Fruit fly (Drosophila melanogaster) whole organism, embryonic: ENCODE results near the gene CG43291.
A peak's percentile ranks its signal among the peaks of the same experiment; 100 is the strongest.

Source experiments
- Asciz ChIP-seq: fragments of 200-800 bp; sonication (Bioruptor generic); optimal IDR thresholded peaks from 2 replicates; lab custom pipeline; 2017; ENCODE audit warnings: missing biosample characterization, mild to moderate bottlenecking, missing genetic modification characterization, missing genetic modification reagents
- Atf3 ChIP-seq: fragments of 200-800 bp; sonication (Bioruptor generic); optimal IDR thresholded peaks from 3 replicates; lab custom pipeline; 2016; ENCODE audit warnings: missing biosample characterization, missing genetic modification characterization
- Awh ChIP-seq: fragments of 200-800 bp; sonication (Bioruptor generic); IDR thresholded peaks from 2 replicates; pipeline ENCODE4, ENCODE4 v1.3.6; 2022; ENCODE audit warnings: missing biosample characterization, missing genetic modification characterization
- B-H2 ChIP-seq: fragments of 200-800 bp; sonication (Bioruptor generic); optimal IDR thresholded peaks from 2 replicates; lab custom pipeline; 2018; ENCODE audit warnings: missing biosample characterization, mild to moderate bottlenecking, missing genetic modification characterization
- CG10321 ChIP-seq: fragments of 200-800 bp; sonication (Bioruptor generic); IDR thresholded peaks from 2 replicates; pipeline ENCODE4 v1.3.6; 2022; ENCODE audit warnings: missing biosample characterization, missing genetic modification characterization
- CG10366 ChIP-seq: fragments of 200-800 bp; sonication (Bioruptor generic); IDR thresholded peaks from 2 replicates; pipeline ENCODE4 v1.3.6; 2022; ENCODE audit warnings: missing biosample characterization, missing genetic modification characterization
- CG10979 ChIP-seq: fragments of 200-800 bp; sonication (Bioruptor generic); optimal IDR thresholded peaks from 2 replicates; lab custom pipeline; 2018; ENCODE audit warnings: missing biosample characterization, mild to moderate bottlenecking, missing genetic modification characterization, moderate library complexity
- CG12659 ChIP-seq: fragments of 200-800 bp; sonication (Bioruptor generic); optimal IDR thresholded peaks from 3 replicates; lab custom pipeline; 2017; ENCODE audit warnings: mild to moderate bottlenecking, missing biosample characterization, missing genetic modification reagents, missing genetic modification characterization
- CG13123 ChIP-seq: fragments of 200-800 bp; sonication (Bioruptor generic); optimal IDR thresholded peaks from 2 replicates; lab custom pipeline; 2016; ENCODE audit warnings: missing biosample characterization, missing genetic modification characterization
- CG14014 ChIP-seq: fragments of 200-800 bp; sonication (Bioruptor generic); IDR thresholded peaks from 2 replicates; pipeline ENCODE4 v1.3.6; 2022; ENCODE audit warnings: missing biosample characterization, missing genetic modification characterization
- CG15073 ChIP-seq: fragments of 200-800 bp; sonication (Bioruptor generic); optimal IDR thresholded peaks from 2 replicates; lab custom pipeline; 2016; ENCODE audit warnings: missing biosample characterization, missing genetic modification characterization
- CG18599 ChIP-seq: fragments of 200-800 bp; sonication (Bioruptor generic); optimal IDR thresholded peaks from 3 replicates; lab custom pipeline; 2017; ENCODE audit warnings: missing biosample characterization, missing genetic modification characterization, mild to moderate bottlenecking, moderate library complexity, missing genetic modification reagents
- CG31441 ChIP-seq: fragments of 200-800 bp; sonication (Bioruptor generic); IDR thresholded peaks from 2 replicates; pipeline ENCODE4 v1.3.6; 2022; ENCODE audit warnings: missing biosample characterization, missing genetic modification characterization
- CG32772 ChIP-seq: fragments of 200-800 bp; sonication (Bioruptor generic); IDR thresholded peaks from 2 replicates; pipeline ENCODE4 v1.3.6; 2022; ENCODE audit warnings: missing biosample characterization, missing genetic modification characterization
- CG3281 ChIP-seq: fragments of 200-800 bp; sonication (Bioruptor generic); optimal IDR thresholded peaks from 3 replicates; lab custom pipeline; 2017; ENCODE audit warnings: missing biosample characterization, mild to moderate bottlenecking, missing genetic modification characterization
- CG34224 ChIP-seq: fragments of 200-800 bp; sonication (Bioruptor generic); IDR thresholded peaks from 3 replicates; pipeline ENCODE4 v1.3.6; 2022; ENCODE audit warnings: missing biosample characterization, missing genetic modification characterization; ENCODE audit not compliant: partially characterized antibody
- CG4360 ChIP-seq: fragments of 200-800 bp; sonication (Bioruptor generic); IDR thresholded peaks from 2 replicates; pipeline ENCODE4 v1.3.6; 2022; ENCODE audit warnings: missing biosample characterization, missing genetic modification characterization
- CG6654 ChIP-seq: fragments of 200-800 bp; sonication (Bioruptor generic); optimal IDR thresholded peaks from 2 replicates; lab custom pipeline; 2017; ENCODE audit warnings: missing biosample characterization, mild to moderate bottlenecking, missing genetic modification characterization
- CG7963 ChIP-seq: fragments of 200-800 bp; sonication (Bioruptor generic); IDR thresholded peaks from 3 replicates; pipeline ENCODE4 v1.3.6; 2022; ENCODE audit warnings: missing biosample characterization, missing genetic modification characterization; ENCODE audit not compliant: partially characterized antibody
- Dad ChIP-seq: fragments of 200-800 bp; sonication (Bioruptor generic); optimal IDR thresholded peaks from 3 replicates; lab custom pipeline; 2016; ENCODE audit warnings: missing biosample characterization, missing genetic modification characterization
- Dip2 ChIP-seq: fragments of 200-800 bp; sonication (Bioruptor generic); IDR thresholded peaks from 2 replicates; pipeline ENCODE4 v1.3.6; 2022; ENCODE audit warnings: missing biosample characterization, missing genetic modification characterization
- Dip3 ChIP-seq: fragments of 200-800 bp; sonication (Bioruptor generic); optimal IDR thresholded peaks from 3 replicates; lab custom pipeline; 2016; ENCODE audit warnings: missing biosample characterization, missing genetic modification characterization
- Dref ChIP-seq: fragments of 200-800 bp; sonication (Bioruptor generic); IDR thresholded peaks from 2 replicates; pipeline ENCODE4 v1.3.6; 2022; ENCODE audit warnings: missing biosample characterization, missing genetic modification characterization
- HLH54F ChIP-seq: fragments of 200-800 bp; sonication (Bioruptor generic); optimal IDR thresholded peaks from 3 replicates; lab custom pipeline; 2016; ENCODE audit warnings: missing biosample characterization, missing genetic modification characterization
- HmgD ChIP-seq: fragments of 200-800 bp; sonication (Bioruptor generic); optimal IDR thresholded peaks from 3 replicates; lab custom pipeline; 2016; ENCODE audit warnings: missing biosample characterization, missing genetic modification characterization
- Hmr ChIP-seq: fragments of 200-800 bp; sonication (Bioruptor generic); optimal IDR thresholded peaks from 3 replicates; lab custom pipeline; 2017; ENCODE audit warnings: mild to moderate bottlenecking, missing biosample characterization, missing genetic modification reagents, missing genetic modification characterization
- Hr51 ChIP-seq, 2 experiments: fragments of 200-800 bp; sonication (Bioruptor generic); optimal IDR thresholded peaks; 2 replicates in 1 of 2; 3 replicates in 1 of 2; lab custom pipeline; 2016 to 2018; ENCODE audit warnings: missing biosample characterization in 2 of 2, missing genetic modification characterization in 2 of 2, mild to moderate bottlenecking in 1 of 2, moderate library complexity in 1 of 2
- MBD-R2 ChIP-seq: fragments of 200-800 bp; sonication (Bioruptor generic); IDR thresholded peaks from 2 replicates; pipeline ENCODE4 v1.3.6; 2022; ENCODE audit warnings: missing biosample characterization, missing genetic modification characterization
- Med ChIP-seq: fragments of 200-800 bp; sonication (Bioruptor generic); peaks from one replicate; lab custom pipeline; 2016; ENCODE audit warnings: missing biosample characterization, missing genetic modification characterization, mild to moderate bottlenecking, inconsistent platforms, moderate library complexity
- Neu2 ChIP-seq: fragments of 200-800 bp; sonication (Bioruptor generic); optimal IDR thresholded peaks from 3 replicates; lab custom pipeline; 2016; ENCODE audit warnings: missing biosample characterization, missing genetic modification characterization, borderline replicate concordance
- Side ChIP-seq: fragments of 200-800 bp; sonication (Bioruptor generic); optimal IDR thresholded peaks from 2 replicates; lab custom pipeline; 2016; ENCODE audit warnings: missing biosample characterization, missing genetic modification characterization
- Spps ChIP-seq: fragments of 200-800 bp; sonication (Bioruptor generic); optimal IDR thresholded peaks from 2 replicates; lab custom pipeline; 2018; ENCODE audit warnings: missing biosample characterization, mild to moderate bottlenecking, missing genetic modification characterization
- Ssrp ChIP-seq: fragments of 200-800 bp; sonication (Bioruptor generic); optimal IDR thresholded peaks from 2 replicates; lab custom pipeline; 2018; ENCODE audit warnings: missing biosample characterization, mild to moderate bottlenecking, missing genetic modification characterization, moderate library complexity
- caup ChIP-seq: fragments of 200-800 bp; sonication (Bioruptor generic); optimal IDR thresholded peaks from 3 replicates; lab custom pipeline; 2017; ENCODE audit warnings: missing biosample characterization, mild to moderate bottlenecking, missing genetic modification characterization, moderate library complexity; ENCODE audit not compliant: severe bottlenecking
- chif ChIP-seq, 2 experiments: fragments of 200-800 bp; sonication (Bioruptor generic); optimal IDR thresholded peaks; 3 replicates each; lab custom pipeline; 2016; ENCODE audit warnings: missing biosample characterization in 2 of 2, missing genetic modification characterization in 2 of 2
- crol ChIP-seq: fragments of 200-800 bp; sonication (Bioruptor generic); IDR thresholded peaks from 2 replicates; pipeline ENCODE4 v1.3.6; 2022; ENCODE audit warnings: missing biosample characterization, missing genetic modification characterization
- cwo ChIP-seq: fragments of 200-800 bp; sonication (Bioruptor generic); optimal IDR thresholded peaks from 3 replicates; lab custom pipeline; 2017; ENCODE audit warnings: missing biosample characterization, missing genetic modification characterization, mild to moderate bottlenecking, moderate library complexity, missing genetic modification reagents
- dm ChIP-seq: fragments of 200-800 bp; sonication (Bioruptor generic); optimal IDR thresholded peaks from 3 replicates; lab custom pipeline; 2016; ENCODE audit warnings: missing biosample characterization, missing genetic modification characterization
- fd102C ChIP-seq: fragments of 200-800 bp; sonication (Bioruptor generic); optimal IDR thresholded peaks from 2 replicates; lab custom pipeline; 2018; ENCODE audit warnings: missing biosample characterization, mild to moderate bottlenecking, missing genetic modification characterization, moderate library complexity
- fru ChIP-seq: fragments of >200 bp; optimal IDR thresholded peaks from 2 replicates; lab custom pipeline; 2017
- hb ChIP-seq: fragments of 200-800 bp; sonication (Bioruptor generic); IDR thresholded peaks from 3 replicates; pipeline ENCODE4 v1.3.6; 2022; ENCODE audit warnings: missing biosample characterization, missing genetic modification characterization; ENCODE audit not compliant: partially characterized antibody
- jigr1 ChIP-seq: fragments of 200-800 bp; sonication (Bioruptor generic); IDR thresholded peaks from 3 replicates; pipeline ENCODE4 v1.3.6; 2022; ENCODE audit warnings: missing biosample characterization, missing genetic modification characterization
- lola ChIP-seq, 3 experiments: fragments of >200 bp in 2 of 3; fragments of 200-800 bp in 1 of 3; sonication (Bioruptor generic) in 1 of 3; optimal IDR thresholded peaks; 2 replicates each; lab custom pipeline; 2017 to 2019; ENCODE audit warnings: missing biosample characterization in 3 of 3, missing genetic modification characterization in 3 of 3, mild to moderate bottlenecking in 1 of 3, moderate library complexity in 1 of 3
- mirr ChIP-seq: fragments of 200-800 bp; sonication (Bioruptor generic); optimal IDR thresholded peaks from 3 replicates; lab custom pipeline; 2018; ENCODE audit warnings: missing biosample characterization, mild to moderate bottlenecking, missing genetic modification characterization
- pros ChIP-seq: fragments of 200-800 bp; sonication (Bioruptor generic); optimal IDR thresholded peaks from 3 replicates; lab custom pipeline; 2019; ENCODE audit warnings: missing biosample characterization, mild to moderate bottlenecking, missing genetic modification characterization, moderate library complexity
- pzg ChIP-seq: fragments of 200-800 bp; sonication (Bioruptor generic); optimal IDR thresholded peaks from 3 replicates; lab custom pipeline; 2018; ENCODE audit warnings: missing biosample characterization, mild to moderate bottlenecking, missing genetic modification characterization, moderate library complexity
- sens ChIP-seq: fragments of 200-800 bp; sonication (Bioruptor generic); peaks from one replicate; lab custom pipeline; 2016; ENCODE audit warnings: missing biosample characterization, missing genetic modification characterization
- stc ChIP-seq: fragments of 200-800 bp; sonication (Bioruptor generic); IDR thresholded peaks from 2 replicates; pipeline ENCODE4 v1.3.6; 2022; ENCODE audit warnings: missing biosample characterization, missing genetic modification characterization
- stwl ChIP-seq: fragments of 200-800 bp; sonication (Bioruptor generic); optimal IDR thresholded peaks from 3 replicates; lab custom pipeline; 2018; ENCODE audit warnings: missing biosample characterization, mild to moderate bottlenecking, missing genetic modification characterization, moderate library complexity
- tgo ChIP-seq: fragments of 200-800 bp; sonication (Bioruptor generic); IDR thresholded peaks from 3 replicates; pipeline ENCODE4 v1.3.6; 2022; ENCODE audit warnings: missing biosample characterization, missing genetic modification characterization
- zen ChIP-seq: fragments of 200-800 bp; sonication (Bioruptor generic); optimal IDR thresholded peaks from 3 replicates; lab custom pipeline; 2018; ENCODE audit warnings: missing biosample characterization, mild to moderate bottlenecking, missing genetic modification characterization, moderate library complexity

The CG43291 gene

DNA sequence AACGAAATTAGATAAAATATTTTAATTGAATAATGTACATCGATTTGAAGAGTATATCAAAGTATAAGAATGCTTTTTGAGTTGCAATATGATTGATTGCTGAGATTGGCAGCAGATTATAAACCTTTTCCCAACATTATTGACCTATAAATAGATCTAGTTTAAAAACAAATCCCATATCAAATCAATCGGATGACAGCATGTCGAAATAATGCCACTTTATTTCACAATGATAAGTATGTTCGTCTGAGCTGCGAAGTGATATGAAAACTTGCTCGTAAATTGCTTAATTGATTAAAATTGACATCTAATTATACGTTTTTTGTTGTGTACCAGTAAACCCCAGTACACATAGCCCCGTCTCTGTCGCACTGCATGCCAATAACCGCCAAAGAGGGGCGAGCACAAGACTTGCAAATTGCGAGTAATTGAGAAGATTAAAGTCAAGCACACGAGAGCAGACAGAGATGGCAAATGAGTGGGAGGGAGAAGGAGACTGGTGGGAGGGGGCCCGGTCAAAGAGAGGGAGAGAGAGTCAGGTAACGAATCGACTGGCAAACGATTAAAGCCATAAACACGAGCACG is 38.7 kb upstream of the CG43291 start (continued):
- TF ChIP-seq CG6654 (GFP tag; lab: Kevin White, UChicago) = no peak
- no peak for TF ChIP-seq CG10979
- no peak for TF ChIP-seq Dref
- TF ChIP-seq mirr (GFP tag; lab: Kevin White, UChicago) = no peak
- no peak for TF ChIP-seq Asciz (GFP tag; lab: Kevin White, UChicago)
- TF ChIP-seq cwo (GFP tag; lab: Kevin White, UChicago) = no peak
- TF ChIP-seq pzg = no peak
- TF ChIP-seq Awh = no peak
- peak; percentile 22 for TF ChIP-seq CG18599 (GFP tag; lab: Kevin White, UChicago)
- TF ChIP-seq CG10321 (GFP tag; lab: Robert Waterston, UW) = no peak
- TF ChIP-seq hb = no peak
- no peak for TF ChIP-seq fru
- TF ChIP-seq caup (GFP tag; lab: Kevin White, UChicago) = no peak
- TF ChIP-seq CG4360 (GFP tag; lab: Robert Waterston, UW) = no peak
- TF ChIP-seq jigr1 (GFP tag; lab: Robert Waterston, UW) = no peak
- TF ChIP-seq CG3281 (GFP tag; lab: Kevin White, UChicago) = peak; percentile 58
- TF ChIP-seq Dip3 = peak; percentile 37
- TF ChIP-seq CG34224 = no peak
- TF ChIP-seq dm (GFP tag; lab: Kevin White, UChicago) = no peak
- TF ChIP-seq HmgD (GFP tag; lab: Kevin White, UChicago) = no peak
- no peak for TF ChIP-seq Dip2 (GFP tag; lab: Robert Waterston, UW)
- TF ChIP-seq stc = no peak
- TF ChIP-seq Side (GFP tag; lab: Kevin White, UChicago) = no peak
- TF ChIP-seq Ssrp (tag; lab: Kevin White, UChicago) = peak; percentile 37
- no peak for TF ChIP-seq CG10366
- TF ChIP-seq Hmr (GFP tag; lab: Kevin White, UChicago) = peak; percentile 61
- TF ChIP-seq tgo = no peak
- TF ChIP-seq CG15073 (GFP tag; lab: Kevin White, UChicago) = no peak
- no peak for TF ChIP-seq Neu2 (GFP tag; lab: Kevin White, UChicago)
- TF ChIP-seq CG31441 (GFP tag; lab: Robert Waterston, UW) = no peak
- TF ChIP-seq crol (GFP tag; lab: Robert Waterston, UW) = no peak
- peak; percentile 80 for TF ChIP-seq Med (GFP tag; lab: Kevin White, UChicago)
- no peak for TF ChIP-seq CG12659 (GFP tag; lab: Kevin White, UChicago)
- no peak for TF ChIP-seq MBD-R2
- TF ChIP-seq Atf3 (GFP tag; lab: Kevin White, UChicago) = peak; percentile 2
- TF ChIP-seq CG14014 (GFP tag; lab: Robert Waterston, UW) = no peak
- peak in 1 of 2 experiments; percentile 37 for TF ChIP-seq chif (GFP tag; optimal IDR thresholded peaks at IDR 0.05; lab: Kevin White, UChicago)
- no peak for TF ChIP-seq B-H2
- TF ChIP-seq CG13123 (GFP tag; lab: Kevin White, UChicago) = no peak
- TF ChIP-seq pros = no peak
- TF ChIP-seq lola (GFP tag; optimal IDR thresholded peaks at IDR 0.05; lab: Kevin White, UChicago) = no peak
- TF ChIP-seq fd102C (GFP tag; lab: Kevin White, UChicago) = no peak
- no peak for TF ChIP-seq zen (tag; lab: Kevin White, UChicago)
- TF ChIP-seq HLH54F (GFP tag; lab: Kevin White, UChicago) = peak; percentile 29
- TF ChIP-seq CG32772 = no peak
- TF ChIP-seq CG7963 = no peak
- no peak for TF ChIP-seq stwl
- peak; percentile 5 to 74 for TF ChIP-seq Hr51 (GFP tag; optimal IDR thresholded peaks at IDR 0.05; lab: Kevin White, UChicago)
- TF ChIP-seq Dad (GFP tag; lab: Kevin White, UChicago) = no peak
- TF ChIP-seq sens (GFP tag; lab: Kevin White, UChicago) = peak; percentile 81
- no peak for TF ChIP-seq Spps (tag; lab: Kevin White, UChicago)
